Worm (Caenorhabditis elegans): ENCODE measurements around the gene cut-1.

DNA sequence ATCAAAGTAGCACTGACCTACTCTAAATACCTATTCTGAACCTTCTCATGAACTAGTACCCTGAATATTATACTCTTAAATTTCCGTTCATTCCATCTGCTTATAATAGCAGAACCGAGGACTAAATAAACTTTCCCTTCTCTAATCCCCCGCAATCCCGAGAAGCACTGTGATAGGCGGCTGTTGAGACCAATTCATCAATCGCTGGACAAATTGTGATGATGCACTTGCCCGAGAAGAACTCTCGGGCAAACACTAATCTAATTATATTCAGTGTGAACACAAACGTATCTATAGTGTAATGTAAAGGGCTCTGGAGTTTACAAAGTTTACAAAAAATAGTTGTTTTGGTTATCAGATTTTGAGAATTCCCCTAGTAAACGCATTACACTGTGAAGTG is 6.0 kb downstream of the cut-1 start:
- TF ChIP-seq fkh-10 (GFP tag; optimal IDR thresholded peaks at IDR 0.05), result no peak
- TF ChIP-seq sdc-2 (tag; optimal IDR thresholded peaks at IDR 0.05), result no peak

Data from whole organism, late embryonic.